Worm (Caenorhabditis elegans) whole organism, mixed stage, embryonic: Measurements from ENCODE around the gene ssq-1.

Source experiments
- nhr-12 ChIP-seq: fragments of 150-350 bp; optimal IDR thresholded peaks from 2 replicates; lab custom pipeline; 2014; ENCODE audit warnings: missing biosample characterization, missing genetic modification characterization
- nhr-28 ChIP-seq: fragments of 150-350 bp; optimal IDR thresholded peaks from 2 replicates; lab custom pipeline; 2014; ENCODE audit warnings: missing biosample characterization, missing genetic modification characterization
- nhr-76 ChIP-seq: sonication (generic microtip); optimal IDR thresholded peaks from 2 replicates; lab custom pipeline; 2017; ENCODE audit warnings: missing biosample characterization, missing genetic modification characterization
- sem-2 ChIP-seq: fragments of 200-800 bp; sonication (Bioruptor generic); optimal IDR thresholded peaks from 2 replicates; lab custom pipeline; 2018; ENCODE audit warnings: mild to moderate bottlenecking, missing genetic modification characterization, missing compliant biosample characterization
- unc-62 ChIP-seq: fragments of 150-350 bp; optimal IDR thresholded peaks from 2 replicates; lab custom pipeline; 2014; ENCODE audit warnings: missing biosample characterization, missing genetic modification reagents, missing genetic modification characterization
- ztf-11 ChIP-seq: fragments of 150-350 bp; optimal IDR thresholded peaks from 2 replicates; lab custom pipeline; 2014; ENCODE audit warnings: missing biosample characterization, missing genetic modification characterization

- TF ChIP-seq ztf-11 (tag; lab: Kevin White, UChicago), result no peak
- TF ChIP-seq nhr-12, result no peak
- TF ChIP-seq nhr-76 (tag; lab: Kevin White, UChicago), result no peak
- TF ChIP-seq sem-2 (GFP tag; lab: Kevin White, UChicago), result no peak
- no peak for TF ChIP-seq nhr-28 (tag; lab: Kevin White, UChicago)
- no peak for TF ChIP-seq unc-62 (GFP tag; lab: Kevin White, UChicago)
Observed at ce11 chrIV:9822585-9822984, 29.8 kb upstream of the ssq-1 start.
